Worm (Caenorhabditis elegans): ENCODE measurements around the gene T10B10.4.

The T10B10.4 gene

DNA sequence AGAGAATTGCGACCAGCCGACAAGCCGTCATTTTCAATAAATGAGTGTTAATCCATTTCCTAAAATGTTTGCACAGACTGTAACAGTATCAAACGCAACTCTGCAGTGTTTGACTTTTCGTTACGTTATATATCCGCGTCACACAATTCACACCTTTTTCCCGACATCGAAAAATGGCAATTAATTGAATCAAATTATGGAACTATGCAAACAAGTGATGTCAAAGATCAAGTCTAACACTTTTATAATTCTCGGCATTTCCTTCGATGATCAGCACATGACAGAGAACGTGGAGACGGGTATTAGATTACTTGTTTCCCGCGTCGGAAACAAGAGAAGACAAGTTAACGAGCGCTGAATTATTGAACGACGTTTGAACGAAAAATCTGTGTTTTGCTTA, 4.4 kb downstream of the T10B10.4 start, which contains the start of gene phat-6:
TSS of gene phat-6 (minus strand) at position 101 of the 400 bp plus-strand sequence.
- no peak for TF ChIP-seq cebp-1 (GFP tag; IDR thresholded peaks at IDR 0.05)
- TF ChIP-seq cebp-1 (tag; optimal IDR thresholded peaks at IDR 0.05) = no peak
- no peak for TF ChIP-seq nhr-120 (GFP tag; IDR thresholded peaks at IDR 0.05)
- no peak for TF ChIP-seq madf-10 (tag; optimal IDR thresholded peaks at IDR 0.05)
- no peak for TF ChIP-seq ceh-100 (GFP tag; IDR thresholded peaks at IDR 0.05)
- TF ChIP-seq K11D2.4 (GFP tag; IDR thresholded peaks at IDR 0.05) = no peak
- TF ChIP-seq efl-1 (GFP tag; optimal IDR thresholded peaks at IDR 0.05) = no peak
- TF ChIP-seq B0019.2 (GFP tag; conservative IDR thresholded peaks at IDR 0.05) = no peak
- TF ChIP-seq madf-3 (GFP tag; IDR thresholded peaks at IDR 0.05) = no peak
- no peak for TF ChIP-seq ztf-26 (tag; optimal IDR thresholded peaks at IDR 0.05)
- TF ChIP-seq nhr-80 (tag; optimal IDR thresholded peaks at IDR 0.05) = no peak
- TF ChIP-seq ceh-40 (GFP tag; IDR thresholded peaks at IDR 0.05) = no peak
- TF ChIP-seq sdz-38 (tag; optimal IDR thresholded peaks at IDR 0.05) = no peak
- TF ChIP-seq hmg-20 (GFP tag; IDR thresholded peaks at IDR 0.05) = no peak
- no peak for TF ChIP-seq rpc-1 (optimal IDR thresholded peaks at IDR 0.05)
- TF ChIP-seq rpc-1 (tag; optimal IDR thresholded peaks at IDR 0.05) = no peak
- no peak for TF ChIP-seq T07F8.4 (tag; optimal IDR thresholded peaks at IDR 0.05)
- TF ChIP-seq ceh-27 (GFP tag; optimal IDR thresholded peaks at IDR 0.05) = no peak

DNA sequence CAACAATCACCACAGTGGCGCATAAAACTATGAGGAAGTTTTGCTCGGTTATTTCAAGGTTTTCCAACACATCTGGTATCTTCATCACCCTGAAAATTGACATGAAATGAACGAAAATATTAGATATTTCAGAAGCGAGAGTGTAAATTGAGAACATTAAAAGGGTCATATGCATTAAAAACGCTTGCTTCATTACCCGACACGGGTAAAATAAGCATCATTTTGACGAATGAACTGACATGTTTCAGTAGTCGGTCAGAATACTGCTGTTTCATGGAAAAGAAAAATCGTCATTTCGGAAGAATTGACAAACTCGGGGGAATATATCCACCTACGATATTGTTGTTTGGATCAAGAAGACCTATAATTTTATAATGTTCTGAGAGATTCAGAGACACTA, 9.1 kb downstream of the T10B10.4 start, which contains the start of gene snt-7:
TSS of gene snt-7 (minus strand) at position 101 of the 400 bp plus-strand sequence.
- no peak for TF ChIP-seq snpc-1.3 (tag; optimal IDR thresholded peaks at IDR 0.05; ENCODE audit: insufficient read depth)
- TF ChIP-seq Y53G8AR.9 (GFP tag; conservative IDR thresholded peaks at IDR 0.05) = no peak
- no peak for TF ChIP-seq F23B12.7 (tag; optimal IDR thresholded peaks at IDR 0.05; ENCODE audit: insufficient read depth)
- no peak for TF ChIP-seq let-607 (tag; optimal IDR thresholded peaks at IDR 0.05)
- TF ChIP-seq C17E4.6 (GFP tag; IDR thresholded peaks at IDR 0.05) = no peak
- TF ChIP-seq rcor-1 (GFP tag; IDR thresholded peaks at IDR 0.05) = no peak
- TF ChIP-seq Y56A3A.18 (GFP tag; IDR thresholded peaks at IDR 0.05) = no peak
- TF ChIP-seq F22D6.2 (tag; optimal IDR thresholded peaks at IDR 0.05) = no peak
- TF ChIP-seq attf-3 (GFP tag; conservative IDR thresholded peaks at IDR 0.05) = no peak
- no peak for TF ChIP-seq ceh-79 (tag; optimal IDR thresholded peaks at IDR 0.05)
- no peak for TF ChIP-seq dpff-1 (tag; optimal IDR thresholded peaks at IDR 0.05)
- TF ChIP-seq tbp1 (GFP tag; optimal IDR thresholded peaks at IDR 0.05) = no peak
- TF ChIP-seq dpl-1 (GFP tag; optimal IDR thresholded peaks at IDR 0.05) = no peak
- no peak for TF ChIP-seq attf-5 (GFP tag; optimal IDR thresholded peaks at IDR 0.05)
- no peak for TF ChIP-seq Y67H2A.10 (GFP tag; conservative IDR thresholded peaks at IDR 0.05)
- no peak for TF ChIP-seq tlf-1 (GFP tag; optimal IDR thresholded peaks at IDR 0.05)
- TF ChIP-seq Y53F4B.3 (GFP tag; IDR thresholded peaks at IDR 0.05) = no peak
- TF ChIP-seq sdz-38 (tag; optimal IDR thresholded peaks at IDR 0.05) = no peak
- TF ChIP-seq ztf-3 (GFP tag; optimal IDR thresholded peaks at IDR 0.05) = no peak

DNA sequence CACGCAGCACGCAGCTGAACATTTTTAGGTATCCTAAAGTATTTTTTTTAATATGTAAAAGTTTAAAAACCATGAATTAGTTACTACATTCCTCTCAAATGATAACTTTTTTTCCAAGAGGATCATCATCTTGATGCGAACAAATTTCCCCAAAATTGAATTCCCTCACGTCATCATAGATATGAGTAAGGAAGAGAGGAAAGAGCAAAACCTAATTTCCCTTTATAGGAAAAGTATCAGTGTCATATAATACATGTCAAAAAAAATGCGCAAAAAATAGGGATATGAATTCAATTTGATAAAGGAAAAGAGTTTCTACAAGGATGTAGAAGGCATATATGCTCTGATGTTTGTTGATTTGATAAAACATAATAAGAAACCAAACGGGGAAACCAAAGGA, 10.2 kb downstream of the T10B10.4 start:
- TF ChIP-seq madf-3 (GFP tag; IDR thresholded peaks at IDR 0.05) (no peak), F49E8.2 (tag; optimal IDR thresholded peaks at IDR 0.05; ENCODE audit: insufficient read depth) (no peak), rec-8 (tag; optimal IDR thresholded peaks at IDR 0.05) (no peak), F57C9.4 (tag; optimal IDR thresholded peaks at IDR 0.05) (no peak), ceh-91 (GFP tag; IDR thresholded peaks at IDR 0.05) (no peak), F52B5.7 (tag; optimal IDR thresholded peaks at IDR 0.05) (no peak), ztf-25 (GFP tag; IDR thresholded peaks at IDR 0.05) (no peak), lir-1 (GFP tag; conservative IDR thresholded peaks at IDR 0.05) (no peak), T07F8.4 (tag; optimal IDR thresholded peaks at IDR 0.05) (no peak), snpc-3.4 (tag; optimal IDR thresholded peaks at IDR 0.05) (no peak), dox-1 (GFP tag; IDR thresholded peaks at IDR 0.05) (no peak), unc-62 (GFP tag; optimal IDR thresholded peaks at IDR 0.05) (no peak), snpc-1.3 (tag; optimal IDR thresholded peaks at IDR 0.05; ENCODE audit: insufficient read depth) (no peak), ceh-40 (GFP tag; IDR thresholded peaks at IDR 0.05) (no peak), F55B11.4 (tag; optimal IDR thresholded peaks at IDR 0.05; ENCODE audit: borderline replicate concordance, insufficient read depth) (no peak), lin-54 (GFP tag; optimal IDR thresholded peaks at IDR 0.05) (no peak)

All from whole organism, young adult.